Worm (Caenorhabditis elegans) whole organism, L1 larva: ENCODE data around the gene lips-13.

Source experiments
- C16A3.4 ChIP-seq: fragments of 150-350 bp; optimal IDR thresholded peaks from 2 replicates; lab custom pipeline; 2014; ENCODE audit warnings: missing biosample characterization, missing genetic modification characterization
- C34B4.2 ChIP-seq: sonication (generic microtip); optimal IDR thresholded peaks from 2 replicates; lab custom pipeline; 2017; ENCODE audit warnings: mild to moderate bottlenecking, missing genetic modification characterization, missing compliant biosample characterization
- alr-1 ChIP-seq: fragments of 200-800 bp; sonication (Bioruptor generic); optimal IDR thresholded peaks from 2 replicates; lab custom pipeline; 2018; ENCODE audit warnings: borderline replicate concordance, mild to moderate bottlenecking, missing genetic modification characterization, missing compliant biosample characterization
- aly-2 ChIP-seq: fragments of 150-350 bp; optimal IDR thresholded peaks from 2 replicates; lab custom pipeline; 2014; ENCODE audit warnings: missing biosample characterization, missing genetic modification characterization
- ama-1 ChIP-seq: fragments of 150-350 bp; optimal IDR thresholded peaks from 2 replicates; lab custom pipeline; 2014
- ceh-88 ChIP-seq: fragments of 200-800 bp; sonication (Bioruptor generic); IDR thresholded peaks from 2 replicates; pipeline ENCODE4 v1.3.6; 2022; ENCODE audit warnings: missing genetic modification characterization, missing compliant biosample characterization
- ces-1 ChIP-seq: fragments of 150-350 bp; optimal IDR thresholded peaks from 2 replicates; lab custom pipeline; 2014; ENCODE audit warnings: missing biosample characterization, missing genetic modification reagents, missing genetic modification characterization
- dsc-1 ChIP-seq: sonication (generic microtip); optimal IDR thresholded peaks from 2 replicates; lab custom pipeline; 2016; ENCODE audit warnings: mild to moderate bottlenecking, missing genetic modification characterization, missing compliant biosample characterization
- efl-1 ChIP-seq, 4 experiments: fragments of 150-350 bp; optimal IDR thresholded peaks in 3 of 4; peaks in 1 of 4; 1 replicate in 1 of 4; 2 replicates in 3 of 4; lab custom pipeline; 2014; ENCODE audit warnings: missing biosample characterization in 2 of 4, missing genetic modification characterization in 2 of 4, missing genetic modification reagents in 2 of 4
- egl-13 ChIP-seq: sonication (generic microtip); optimal IDR thresholded peaks from 2 replicates; lab custom pipeline; 2016; ENCODE audit warnings: missing genotype, missing genetic modification reagents, missing genetic modification characterization, missing compliant biosample characterization
- elt-2 ChIP-seq: sonication (generic microtip); optimal IDR thresholded peaks from 2 replicates; lab custom pipeline; 2016; ENCODE audit warnings: missing genetic modification characterization, mild to moderate bottlenecking, inconsistent platforms, missing compliant biosample characterization, missing genetic modification reagents
- ets-5 ChIP-seq: fragments of 200-800 bp; sonication (Bioruptor generic); IDR thresholded peaks from 2 replicates; pipeline ENCODE4 v1.3.6; 2022; ENCODE audit warnings: missing genetic modification characterization, missing compliant biosample characterization
- fkh-10 ChIP-seq: sonication (generic microtip); optimal IDR thresholded peaks from 2 replicates; lab custom pipeline; 2017; ENCODE audit warnings: missing biosample characterization, missing genetic modification reagents, missing genetic modification characterization
- fkh-4 ChIP-seq: sonication (generic microtip); optimal IDR thresholded peaks from 2 replicates; lab custom pipeline; 2016; ENCODE audit warnings: missing compliant biosample characterization, missing genetic modification characterization, borderline replicate concordance
- fkh-8 ChIP-seq: sonication (generic microtip); optimal IDR thresholded peaks from 2 replicates; lab custom pipeline; 2016; ENCODE audit warnings: mild to moderate bottlenecking, missing genetic modification characterization, missing compliant biosample characterization
- grh-1 ChIP-seq: fragments of 200-800 bp; sonication (Bioruptor generic); IDR thresholded peaks from 2 replicates; pipeline ENCODE4 v1.3.6; 2022; ENCODE audit warnings: missing genetic modification reagents, missing genetic modification characterization, missing compliant biosample characterization
- isw-1 ChIP-seq: fragments of 200-800 bp; sonication (Bioruptor generic); IDR thresholded peaks from 2 replicates; pipeline ENCODE4 v1.3.6; 2022; ENCODE audit warnings: missing genetic modification characterization, missing compliant biosample characterization
- jun-1 ChIP-seq: fragments of 150-350 bp; optimal IDR thresholded peaks from 2 replicates; lab custom pipeline; 2014; ENCODE audit warnings: missing biosample characterization, missing genetic modification reagents, missing genetic modification characterization
- lin-13 ChIP-seq: fragments of 150-350 bp; optimal IDR thresholded peaks from 2 replicates; lab custom pipeline; 2014; ENCODE audit warnings: missing biosample characterization, missing genetic modification reagents, missing genetic modification characterization
- lin-35 ChIP-seq, 2 experiments: fragments of 150-350 bp; optimal IDR thresholded peaks; 2 replicates each; lab custom pipeline; 2014; ENCODE audit warnings: missing biosample characterization in 2 of 2, missing genetic modification characterization in 2 of 2, missing genetic modification reagents in 2 of 2
- lsy-2 ChIP-seq, 2 experiments: fragments of 150-350 bp; optimal IDR thresholded peaks; 2 replicates each; lab custom pipeline; 2014; ENCODE audit warnings: missing biosample characterization in 2 of 2, missing genetic modification characterization in 2 of 2
- mab-9 ChIP-seq: fragments of 200-800 bp; sonication (Bioruptor generic); IDR thresholded peaks from 2 replicates; pipeline ENCODE4 v1.3.6; 2022; ENCODE audit warnings: missing genetic modification reagents, missing genetic modification characterization, missing compliant biosample characterization
- mep-1 ChIP-seq: fragments of 150-350 bp; optimal IDR thresholded peaks from 2 replicates; lab custom pipeline; 2014; ENCODE audit warnings: missing biosample characterization, missing genetic modification characterization
- nhr-20 ChIP-seq: sonication (generic microtip); optimal IDR thresholded peaks from 2 replicates; lab custom pipeline; 2016; ENCODE audit warnings: mild to moderate bottlenecking, missing genetic modification characterization, missing compliant biosample characterization
- nhr-71 ChIP-seq: sonication (generic microtip); optimal IDR thresholded peaks from 2 replicates; lab custom pipeline; 2016; ENCODE audit warnings: mild to moderate bottlenecking, missing genetic modification characterization, moderate library complexity, missing compliant biosample characterization
- nhr-76 ChIP-seq: sonication (generic microtip); optimal IDR thresholded peaks from 2 replicates; lab custom pipeline; 2017; ENCODE audit warnings: missing biosample characterization, missing genetic modification characterization
- nhr-90 ChIP-seq: sonication (generic microtip); optimal IDR thresholded peaks from 2 replicates; lab custom pipeline; 2016; ENCODE audit warnings: mild to moderate bottlenecking, missing genetic modification characterization, missing compliant biosample characterization; ENCODE audit not compliant: poor library complexity
- pag-3 ChIP-seq: sonication (generic microtip); optimal IDR thresholded peaks from 2 replicates; lab custom pipeline; 2017; ENCODE audit warnings: missing genetic modification characterization, mild to moderate bottlenecking, missing compliant biosample characterization, antibody characterized with exemption, borderline replicate concordance; ENCODE audit not compliant: insufficient read depth
- pqm-1 ChIP-seq: sonication (generic microtip); optimal IDR thresholded peaks from 3 replicates; lab custom pipeline; 2017; ENCODE audit warnings: missing biosample characterization, missing genetic modification characterization
- skn-1 ChIP-seq: fragments of 150-350 bp; optimal IDR thresholded peaks from 2 replicates; lab custom pipeline; 2014; ENCODE audit warnings: missing biosample characterization, missing genetic modification characterization
- snpc-4 ChIP-seq: fragments of 150-350 bp; optimal IDR thresholded peaks from 2 replicates; lab custom pipeline; 2014; ENCODE audit warnings: missing biosample characterization, missing genetic modification characterization
- snu-23 ChIP-seq: sonication (generic microtip); optimal IDR thresholded peaks from 2 replicates; lab custom pipeline; 2016; ENCODE audit warnings: missing genetic modification characterization, missing compliant biosample characterization
- sox-4 ChIP-seq: sonication (generic microtip); optimal IDR thresholded peaks from 2 replicates; lab custom pipeline; 2016; ENCODE audit warnings: missing genetic modification characterization, missing compliant biosample characterization
- swsn-7 ChIP-seq: sonication (generic microtip); optimal IDR thresholded peaks from 2 replicates; lab custom pipeline; 2016; ENCODE audit warnings: missing genetic modification characterization, missing compliant biosample characterization
- unc-130 ChIP-seq: fragments of 150-350 bp; optimal IDR thresholded peaks from 2 replicates; lab custom pipeline; 2017; ENCODE audit warnings: missing biosample characterization, missing genetic modification characterization, inconsistent platforms
- unc-86 ChIP-seq: sonication (generic microtip); optimal IDR thresholded peaks from 2 replicates; lab custom pipeline; 2016; ENCODE audit warnings: missing genetic modification characterization, missing compliant biosample characterization
- xbp-1 ChIP-seq: sonication (generic microtip); optimal IDR thresholded peaks from 2 replicates; lab custom pipeline; 2016; ENCODE audit warnings: missing genetic modification characterization, missing compliant biosample characterization
- ztf-11 ChIP-seq, 2 experiments: sonication (generic microtip); optimal IDR thresholded peaks; 2 replicates each; lab custom pipeline; 2016 to 2017; ENCODE audit warnings: missing genetic modification characterization in 2 of 2, missing biosample characterization in 1 of 2, missing compliant biosample characterization in 1 of 2

Gene lips-13

DNA sequence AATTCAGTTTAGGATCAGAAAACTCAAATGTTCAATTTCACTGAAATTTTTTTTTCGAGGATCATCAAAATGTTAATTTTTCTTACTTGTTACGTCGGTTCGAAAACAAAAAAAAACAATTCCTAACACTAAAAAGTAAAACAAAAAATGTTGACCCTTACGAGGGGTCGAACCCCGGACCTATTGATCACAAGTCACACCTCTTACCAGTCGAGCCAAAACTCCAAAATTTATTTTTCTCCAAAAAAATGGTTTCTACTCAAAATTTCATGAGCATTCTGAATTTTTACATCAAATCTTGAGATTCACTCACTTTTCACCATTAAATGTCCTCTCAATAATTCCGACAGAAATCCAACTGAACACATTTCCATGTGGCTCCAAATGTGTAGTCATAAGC lies 15.6 kb downstream of the lips-13 start:
- TF ChIP-seq ets-5 (no peak), unc-86 (no peak), grh-1 (GFP tag; lab: Robert Waterston, UW) (no peak), lsy-2 (tag; optimal IDR thresholded peaks at IDR 0.05; lab: Kevin White, UChicago) (no peak), mep-1 (tag; lab: Kevin White, UChicago) (no peak), ama-1 (lab: Kevin White, UChicago) (no peak), isw-1 (GFP tag; lab: Robert Waterston, UW) (no peak), pag-3 (tag; lab: Kevin White, UChicago) (no peak), aly-2 (tag; lab: Kevin White, UChicago) (no peak), ztf-11 (tag; optimal IDR thresholded peaks at IDR 0.05; lab: Kevin White, UChicago) (no peak), lin-13 (GFP tag; lab: Kevin White, UChicago) (no peak), nhr-76 (tag; lab: Kevin White, UChicago) (no peak), nhr-20 (tag; lab: Kevin White, UChicago) (no peak), ces-1 (GFP tag; lab: Kevin White, UChicago) (no peak), nhr-71 (tag; lab: Kevin White, UChicago) (no peak), efl-1 (optimal IDR thresholded peaks at IDR 0.05; lab: Kevin White, UChicago) (no peak), efl-1 (GFP tag; optimal IDR thresholded peaks at IDR 0.05 in 1 of 2; lab: Kevin White, UChicago) (no peak), C34B4.2 (tag; lab: Kevin White, UChicago) (no peak)

ce11 chrII:1101413-1101812 lies 16.4 kb downstream of the lips-13 start:
- TF ChIP-seq egl-13 (tag; lab: Kevin White, UChicago) = no peak
- peak; percentile 33 for TF ChIP-seq pqm-1 (tag; lab: Kevin White, UChicago)
- TF ChIP-seq elt-2 = peak; percentile 94
- TF ChIP-seq unc-130 (tag; lab: Kevin White, UChicago) = no peak
- peak; percentile 12 for TF ChIP-seq jun-1 (tag; lab: Kevin White, UChicago)
- TF ChIP-seq efl-1 (optimal IDR thresholded peaks at IDR 0.05; lab: Kevin White, UChicago) = no peak
- peak in 1 of 2 experiments; percentile 56 for TF ChIP-seq efl-1 (GFP tag; optimal IDR thresholded peaks at IDR 0.05 in 1 of 2; lab: Kevin White, UChicago)

DNA sequence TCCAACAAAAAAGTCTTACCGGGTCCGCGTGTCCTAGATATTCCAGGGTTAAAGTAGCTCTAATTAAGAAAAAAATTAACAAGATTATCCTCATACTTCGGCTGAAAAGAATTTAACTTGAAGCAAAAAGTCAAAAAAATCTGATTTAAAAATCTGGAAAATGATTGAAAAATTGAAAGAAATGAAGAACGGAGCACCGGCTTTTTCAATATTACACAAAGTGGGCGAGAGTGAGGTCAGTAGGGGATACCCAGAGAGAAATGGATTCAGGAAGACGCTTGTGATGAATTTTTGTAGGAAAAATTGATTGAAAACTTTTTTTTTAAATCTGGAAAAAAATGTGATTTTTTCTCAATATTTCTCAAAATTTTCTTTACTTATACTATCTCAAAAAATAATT lies 17.1 kb downstream of the lips-13 start, which contains the start of gene pho-14:
Gene pho-14, minus strand, starts transcription at position 101 of the 400 bp plus-strand sequence.
- TF ChIP-seq ceh-88 = no peak
- no peak for TF ChIP-seq alr-1 (tag; lab: Kevin White, UChicago)
- no peak for TF ChIP-seq grh-1 (GFP tag; lab: Robert Waterston, UW)
- TF ChIP-seq lin-35 (GFP tag; optimal IDR thresholded peaks at IDR 0.05; lab: Kevin White, UChicago) = no peak
- no peak for TF ChIP-seq xbp-1 (tag; lab: Kevin White, UChicago)

DNA sequence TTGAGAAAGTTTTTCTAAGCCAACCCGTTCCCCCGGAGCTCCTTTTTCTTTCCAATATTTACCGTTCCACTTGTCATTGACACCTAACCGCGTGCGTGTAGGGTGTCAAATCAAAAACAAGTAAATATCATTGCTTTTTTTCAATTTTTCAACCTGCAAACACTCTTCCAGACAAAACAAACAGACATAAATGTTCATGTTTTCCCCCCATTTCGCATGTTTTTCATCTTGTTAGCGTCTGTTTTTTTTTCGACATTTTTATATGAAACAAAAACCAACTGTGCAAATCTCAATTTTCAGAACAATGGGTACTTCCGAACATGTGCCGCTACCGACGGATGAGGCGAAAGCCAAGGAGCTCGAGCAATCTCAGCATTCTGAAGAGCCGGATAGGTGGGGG lies 26.1 kb downstream of the lips-13 start, which contains the start of gene snf-3:
Gene snf-3, plus strand, starts transcription at position 301 of the 400 bp plus-strand sequence.
- TF ChIP-seq fkh-4 (tag; lab: Kevin White, UChicago) = no peak
- TF ChIP-seq mab-9 (GFP tag; lab: Robert Waterston, UW) = no peak
- TF ChIP-seq lin-35 (GFP tag; optimal IDR thresholded peaks at IDR 0.05; lab: Kevin White, UChicago) = no peak
- no peak for TF ChIP-seq nhr-71 (tag; lab: Kevin White, UChicago)
- TF ChIP-seq nhr-20 (tag; lab: Kevin White, UChicago) = no peak
- no peak for TF ChIP-seq fkh-10 (GFP tag; lab: Kevin White, UChicago)
- no peak for TF ChIP-seq dsc-1 (tag; lab: Kevin White, UChicago)
- TF ChIP-seq C34B4.2 (tag; lab: Kevin White, UChicago) = no peak
- no peak for TF ChIP-seq snu-23 (GFP tag; lab: Kevin White, UChicago)
- TF ChIP-seq C16A3.4 (tag; lab: Kevin White, UChicago) = no peak
- no peak for TF ChIP-seq swsn-7 (tag; lab: Kevin White, UChicago)
- TF ChIP-seq sox-4 (tag; lab: Kevin White, UChicago) = no peak
- no peak for TF ChIP-seq alr-1 (tag; lab: Kevin White, UChicago)
- no peak for TF ChIP-seq skn-1
- TF ChIP-seq fkh-8 (tag; lab: Kevin White, UChicago) = no peak
- no peak for TF ChIP-seq nhr-90 (tag; lab: Kevin White, UChicago)
- TF ChIP-seq snpc-4 (tag; lab: Kevin White, UChicago) = no peak
- TF ChIP-seq, all 84 proteins: peak for 0
